Fruit fly (Drosophila melanogaster) whole organism, embryonic: ENCODE measurements around the gene CG14568.

Source experiments
- Aef1 ChIP-seq: fragments of 200-800 bp; sonication (Bioruptor generic); IDR thresholded peaks from 3 replicates; pipeline ENCODE4 v1.3.6; 2022; ENCODE audit warnings: missing biosample characterization, missing genetic modification characterization
- Antp ChIP-seq: fragments of 200-800 bp; sonication (Bioruptor generic); optimal IDR thresholded peaks from 3 replicates; lab custom pipeline; 2016; ENCODE audit warnings: missing biosample characterization, missing genetic modification characterization
- Atf6 ChIP-seq: fragments of 200-800 bp; sonication (Bioruptor generic); IDR thresholded peaks from 2 replicates; pipeline ENCODE4 v1.3.6; 2022; ENCODE audit warnings: missing biosample characterization, missing genetic modification characterization
- B-H2 ChIP-seq: fragments of 200-800 bp; sonication (Bioruptor generic); optimal IDR thresholded peaks from 2 replicates; lab custom pipeline; 2018; ENCODE audit warnings: missing biosample characterization, mild to moderate bottlenecking, missing genetic modification characterization
- CG11696 ChIP-seq: fragments of 200-800 bp; sonication (Bioruptor generic); IDR thresholded peaks from 2 replicates; pipeline ENCODE4 v1.3.6; 2022; ENCODE audit warnings: missing biosample characterization, missing genetic modification characterization
- CG12155 ChIP-seq: fragments of 200-800 bp; sonication (Bioruptor generic); optimal IDR thresholded peaks from 3 replicates; lab custom pipeline; 2016; ENCODE audit warnings: missing biosample characterization, missing genetic modification characterization
- CG12299 ChIP-seq: fragments of 200-800 bp; sonication (Bioruptor generic); optimal IDR thresholded peaks from 2 replicates; lab custom pipeline; 2018; ENCODE audit warnings: missing biosample characterization, mild to moderate bottlenecking, missing genetic modification characterization
- CG1233 ChIP-seq: fragments of 200-800 bp; sonication (Bioruptor generic); optimal IDR thresholded peaks from 4 replicates; lab custom pipeline; 2018; ENCODE audit warnings: missing biosample characterization, mild to moderate bottlenecking, missing genetic modification characterization
- CG14050 ChIP-seq: fragments of 200-800 bp; sonication (Bioruptor generic); IDR thresholded peaks from 3 replicates; pipeline ENCODE4 v1.3.6; 2022; ENCODE audit warnings: missing biosample characterization, missing genetic modification characterization
- CG15601 ChIP-seq: fragments of 200-800 bp; sonication (Bioruptor generic); optimal IDR thresholded peaks from 3 replicates; lab custom pipeline; 2019; ENCODE audit warnings: missing biosample characterization, mild to moderate bottlenecking, missing genetic modification characterization, moderate library complexity
- CG1602 ChIP-seq: fragments of 200-800 bp; sonication (Bioruptor generic); optimal IDR thresholded peaks from 3 replicates; lab custom pipeline; 2016; ENCODE audit warnings: missing biosample characterization, missing genetic modification characterization
- CG17802 ChIP-seq: fragments of 200-800 bp; sonication (Bioruptor generic); optimal IDR thresholded peaks from 2 replicates; lab custom pipeline; 2018; ENCODE audit warnings: missing biosample characterization, mild to moderate bottlenecking, missing genetic modification characterization, moderate library complexity
- CG18476 ChIP-seq: fragments of 200-800 bp; sonication (Bioruptor generic); optimal IDR thresholded peaks from 2 replicates; lab custom pipeline; 2016; ENCODE audit warnings: missing biosample characterization, mild to moderate bottlenecking, missing genetic modification characterization
- CG18619 ChIP-seq: fragments of 200-800 bp; sonication (Bioruptor generic); optimal IDR thresholded peaks from 3 replicates; lab custom pipeline; 2017; ENCODE audit warnings: missing biosample characterization, mild to moderate bottlenecking, missing genetic modification characterization
- CG31365 ChIP-seq: fragments of 200-800 bp; sonication (Bioruptor generic); optimal IDR thresholded peaks from 2 replicates; lab custom pipeline; 2018; ENCODE audit warnings: missing biosample characterization, mild to moderate bottlenecking, missing genetic modification characterization
- CG3407 ChIP-seq: fragments of 200-800 bp; sonication (Bioruptor generic); optimal IDR thresholded peaks from 2 replicates; lab custom pipeline; 2018; ENCODE audit warnings: missing biosample characterization, mild to moderate bottlenecking, missing genetic modification characterization
- CG34422 ChIP-seq: fragments of 200-800 bp; sonication (Bioruptor generic); IDR thresholded peaks from 3 replicates; pipeline ENCODE4 v1.3.6; 2022; ENCODE audit warnings: missing biosample characterization, missing genetic modification characterization
- CG3726 ChIP-seq: fragments of 200-800 bp; sonication (Bioruptor generic); IDR thresholded peaks from 3 replicates; pipeline ENCODE4, ENCODE4 v1.3.6; 2022; ENCODE audit warnings: missing biosample characterization, missing genetic modification characterization
- CG6175 ChIP-seq: fragments of 200-800 bp; sonication (Bioruptor generic); IDR thresholded peaks from 3 replicates; pipeline ENCODE4 v1.3.6; 2022; ENCODE audit warnings: missing biosample characterization, missing genetic modification characterization
- CG6254 ChIP-seq: fragments of 200-800 bp; sonication (Bioruptor generic); optimal IDR thresholded peaks from 3 replicates; lab custom pipeline; 2017; ENCODE audit warnings: mild to moderate bottlenecking, missing biosample characterization, missing genetic modification reagents, missing genetic modification characterization
- CG6683 ChIP-seq: fragments of 200-800 bp; sonication (Bioruptor generic); optimal IDR thresholded peaks from 2 replicates; lab custom pipeline; 2017; ENCODE audit warnings: missing biosample characterization, mild to moderate bottlenecking, missing genetic modification characterization, missing genetic modification reagents
- CG7372 ChIP-seq: fragments of 200-800 bp; sonication (Bioruptor generic); IDR thresholded peaks from 2 replicates; pipeline ENCODE4 v1.3.6; 2022; ENCODE audit warnings: missing biosample characterization, missing genetic modification characterization
- CG7839 ChIP-seq: fragments of 200-800 bp; sonication (Bioruptor generic); optimal IDR thresholded peaks from 3 replicates; lab custom pipeline; 2018; ENCODE audit warnings: missing biosample characterization, mild to moderate bottlenecking, missing genetic modification characterization, moderate library complexity
- CG8290 ChIP-seq, 3 experiments: fragments of 200-800 bp; sonication (Bioruptor generic); optimal IDR thresholded peaks; 2 replicates each; lab custom pipeline; 2016 to 2019; ENCODE audit warnings: missing biosample characterization in 3 of 3, missing genetic modification characterization in 3 of 3, mild to moderate bottlenecking in 2 of 3, moderate library complexity in 1 of 3
- CG8924 ChIP-seq: fragments of 200-800 bp; optimal IDR thresholded peaks from 3 replicates; lab custom pipeline; 2019; ENCODE audit warnings: missing biosample characterization, mild to moderate bottlenecking, missing genetic modification characterization, moderate library complexity
- CG9727 ChIP-seq: fragments of 200-800 bp; sonication (Bioruptor generic); optimal IDR thresholded peaks from 3 replicates; lab custom pipeline; 2017; ENCODE audit warnings: missing biosample characterization, mild to moderate bottlenecking, missing genetic modification characterization
- CoRest ChIP-seq: fragments of 200-800 bp; sonication (Bioruptor generic); optimal IDR thresholded peaks from 3 replicates; lab custom pipeline; 2018; ENCODE audit warnings: missing biosample characterization, mild to moderate bottlenecking, missing genetic modification characterization, moderate library complexity
- CrebB ChIP-seq: fragments of 200-800 bp; sonication (Bioruptor generic); optimal IDR thresholded peaks from 3 replicates; lab custom pipeline; 2018; ENCODE audit warnings: missing biosample characterization, mild to moderate bottlenecking, missing genetic modification characterization
- Eip74EF ChIP-seq, 2 experiments: fragments of 200-800 bp in 1 of 2; fragments of >200 bp in 1 of 2; sonication (Bioruptor generic) in 1 of 2; optimal IDR thresholded peaks; 2 replicates each; lab custom pipeline; 2017 to 2019; ENCODE audit warnings: missing biosample characterization in 2 of 2, missing genetic modification characterization in 2 of 2, mild to moderate bottlenecking in 1 of 2, moderate library complexity in 1 of 2
- Hr3 ChIP-seq: fragments of 200-800 bp; sonication (Bioruptor generic); optimal IDR thresholded peaks from 3 replicates; lab custom pipeline; 2016; ENCODE audit warnings: missing biosample characterization, missing genetic modification characterization
- Hsf ChIP-seq: fragments of 200-800 bp; sonication (Bioruptor generic); optimal IDR thresholded peaks from 3 replicates; lab custom pipeline; 2016; ENCODE audit warnings: missing biosample characterization, missing genetic modification characterization
- Meics ChIP-seq: fragments of 200-800 bp; sonication (Bioruptor generic); optimal IDR thresholded peaks from 2 replicates; lab custom pipeline; 2017; ENCODE audit warnings: missing biosample characterization, mild to moderate bottlenecking, missing genetic modification characterization
- NfI ChIP-seq: fragments of 200-800 bp; sonication (Bioruptor generic); optimal IDR thresholded peaks from 3 replicates; lab custom pipeline; 2018; ENCODE audit warnings: missing biosample characterization, mild to moderate bottlenecking, missing genetic modification characterization, moderate library complexity
- Scr ChIP-seq: fragments of 200-800 bp; sonication (Bioruptor generic); IDR thresholded peaks from 2 replicates; pipeline ENCODE4 v1.3.6; 2022; ENCODE audit warnings: missing biosample characterization, missing genetic modification characterization; ENCODE audit not compliant: partially characterized antibody
- Six4 ChIP-seq: fragments of 200-800 bp; sonication (Bioruptor generic); optimal IDR thresholded peaks from 2 replicates; lab custom pipeline; 2016; ENCODE audit warnings: missing biosample characterization, missing genetic modification characterization
- YL-1 ChIP-seq: fragments of 200-800 bp; sonication (Bioruptor generic); optimal IDR thresholded peaks from 3 replicates; lab custom pipeline; 2017; ENCODE audit warnings: missing biosample characterization, mild to moderate bottlenecking, missing genetic modification characterization
- ase ChIP-seq: fragments of 200-800 bp; sonication (Bioruptor generic); IDR thresholded peaks from 3 replicates; pipeline ENCODE4 v1.3.6; 2022; ENCODE audit warnings: missing biosample characterization, missing genetic modification characterization
- cato ChIP-seq: fragments of 200-800 bp; sonication (Bioruptor generic); optimal IDR thresholded peaks from 2 replicates; lab custom pipeline; 2016; ENCODE audit warnings: missing biosample characterization, missing genetic modification characterization, borderline replicate concordance
- caup ChIP-seq: fragments of 200-800 bp; sonication (Bioruptor generic); optimal IDR thresholded peaks from 3 replicates; lab custom pipeline; 2017; ENCODE audit warnings: missing biosample characterization, mild to moderate bottlenecking, missing genetic modification characterization, moderate library complexity; ENCODE audit not compliant: severe bottlenecking
- chif ChIP-seq, 2 experiments: fragments of 200-800 bp; sonication (Bioruptor generic); optimal IDR thresholded peaks; 3 replicates each; lab custom pipeline; 2016; ENCODE audit warnings: missing biosample characterization in 2 of 2, missing genetic modification characterization in 2 of 2
- ewg ChIP-seq: fragments of 200-800 bp; sonication (Bioruptor generic); optimal IDR thresholded peaks from 3 replicates; lab custom pipeline; 2017; ENCODE audit warnings: mild to moderate bottlenecking, missing biosample characterization, missing genetic modification reagents, missing genetic modification characterization
- fd64A ChIP-seq: fragments of 200-800 bp; sonication (Bioruptor generic); optimal IDR thresholded peaks from 3 replicates; lab custom pipeline; 2018; ENCODE audit warnings: missing biosample characterization, mild to moderate bottlenecking, missing genetic modification characterization
- ftz-f1 ChIP-seq: fragments of 200-800 bp; sonication (Bioruptor generic); optimal IDR thresholded peaks from 2 replicates; lab custom pipeline; 2016; ENCODE audit warnings: missing biosample characterization, missing genetic modification characterization
- knrl ChIP-seq: fragments of 200-800 bp; sonication (Bioruptor generic); IDR thresholded peaks from 3 replicates; pipeline ENCODE4 v1.3.6; 2022; ENCODE audit warnings: missing biosample characterization, missing genetic modification characterization; ENCODE audit not compliant: partially characterized antibody
- nerfin-1 ChIP-seq: fragments of 200-800 bp; sonication (Bioruptor generic); optimal IDR thresholded peaks from 3 replicates; lab custom pipeline; 2019; ENCODE audit warnings: missing biosample characterization, mild to moderate bottlenecking, missing genetic modification characterization, moderate library complexity
- ro ChIP-seq: fragments of 200-800 bp; sonication (Bioruptor generic); IDR thresholded peaks from 2 replicates; pipeline ENCODE4 v1.3.6; 2022; ENCODE audit warnings: missing biosample characterization, missing genetic modification characterization
- ssp ChIP-seq: fragments of 200-800 bp; sonication (Bioruptor generic); IDR thresholded peaks from 2 replicates; pipeline ENCODE4 v1.3.6; 2022; ENCODE audit warnings: missing biosample characterization, missing genetic modification characterization
- tll ChIP-seq, 2 experiments: fragments of 200-800 bp in 1 of 2; fragments of >200 bp in 1 of 2; sonication (Bioruptor generic) in 1 of 2; optimal IDR thresholded peaks; 2 replicates each; lab custom pipeline; 2017 to 2019; ENCODE audit warnings: missing biosample characterization in 2 of 2, missing genetic modification characterization in 2 of 2, mild to moderate bottlenecking in 1 of 2, moderate library complexity in 1 of 2
- z ChIP-seq: fragments of 200-800 bp; sonication (Bioruptor generic); IDR thresholded peaks from 3 replicates; pipeline ENCODE4 v1.3.6; 2022; ENCODE audit warnings: missing biosample characterization, missing genetic modification characterization

The CG14568 gene

DNA sequence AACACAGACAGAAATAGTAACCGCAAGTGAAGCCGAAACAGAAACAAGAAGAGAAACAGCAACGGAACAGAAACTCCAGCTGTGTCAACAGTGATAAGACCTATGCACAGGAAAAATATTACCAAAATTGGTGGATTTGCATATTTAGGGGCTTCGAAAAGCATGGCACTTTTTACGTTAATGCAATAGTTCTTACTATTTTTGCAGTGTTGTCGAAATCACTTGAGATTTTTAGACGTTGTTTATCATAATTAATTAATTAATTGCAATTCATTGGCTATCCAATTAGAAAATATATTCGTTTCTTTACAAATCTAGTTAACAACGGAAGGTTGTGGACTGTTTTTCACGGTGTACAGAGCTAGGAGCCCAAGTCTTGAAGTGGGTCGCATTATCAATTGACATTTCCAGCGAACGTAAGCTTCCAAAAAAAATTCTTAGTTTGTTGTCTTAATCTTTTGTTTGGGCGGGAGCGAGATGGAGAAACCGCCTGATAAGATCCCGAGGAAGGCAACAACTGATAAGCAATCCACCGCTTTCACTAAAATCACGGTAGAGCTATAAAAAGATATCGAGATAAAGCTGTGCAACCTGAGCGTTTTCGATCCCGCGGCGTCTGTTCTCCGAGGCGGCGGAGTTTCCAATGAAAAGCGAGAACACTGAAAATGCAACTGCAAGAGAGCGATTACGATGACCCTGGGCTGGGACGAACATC lies 6.1 kb downstream of the CG14568 start (continued):
- TF ChIP-seq ro (GFP tag; lab: Robert Waterston, UW): no peak
- TF ChIP-seq CG7372 (GFP tag; lab: Robert Waterston, UW): no peak
- no peak for TF ChIP-seq B-H2
- no peak for TF ChIP-seq tll (GFP tag; optimal IDR thresholded peaks at IDR 0.05; lab: Kevin White, UChicago)
- no peak for TF ChIP-seq Eip74EF (GFP tag; optimal IDR thresholded peaks at IDR 0.05; lab: Kevin White, UChicago)
- no peak for TF ChIP-seq Atf6 (GFP tag; lab: Robert Waterston, UW)
- TF ChIP-seq CG12299 (tag; lab: Kevin White, UChicago): no peak
- no peak for TF ChIP-seq Six4 (GFP tag; lab: Kevin White, UChicago)
- TF ChIP-seq NfI: no peak
- no peak for TF ChIP-seq CG3407 (GFP tag; lab: Kevin White, UChicago)
- no peak for TF ChIP-seq ftz-f1 (GFP tag; lab: Kevin White, UChicago)
- no peak for TF ChIP-seq CG31365
- TF ChIP-seq caup (GFP tag; lab: Kevin White, UChicago): no peak
- no peak for TF ChIP-seq chif (GFP tag; optimal IDR thresholded peaks at IDR 0.05; lab: Kevin White, UChicago)
- TF ChIP-seq CG7839: no peak
- TF ChIP-seq CG1602 (GFP tag; lab: Kevin White, UChicago): no peak
- TF ChIP-seq Scr (GFP tag; lab: Robert Waterston, UW): no peak
- no peak for TF ChIP-seq YL-1
- TF ChIP-seq CG3726 (GFP tag; lab: Robert Waterston, UW): no peak
- peak; percentile 9 for TF ChIP-seq CG8924 (tag; lab: Kevin White, UChicago)
- no peak for TF ChIP-seq CG6254 (GFP tag; lab: Kevin White, UChicago)
- no peak for TF ChIP-seq knrl (GFP tag; lab: Robert Waterston, UW)
- no peak for TF ChIP-seq CG6683 (GFP tag; lab: Kevin White, UChicago)
- no peak for TF ChIP-seq cato
- no peak for TF ChIP-seq CG1233
- no peak for TF ChIP-seq CG17802
- TF ChIP-seq ase (GFP tag; lab: Robert Waterston, UW): no peak
- TF ChIP-seq CG12155 (GFP tag; lab: Kevin White, UChicago): no peak
- peak; percentile 29 for TF ChIP-seq CG9727 (GFP tag; lab: Kevin White, UChicago)
- TF ChIP-seq Meics: no peak
- peak; percentile 25 for TF ChIP-seq CoRest (tag; lab: Kevin White, UChicago)
- no peak for TF ChIP-seq CG18476 (GFP tag; lab: Kevin White, UChicago)
- no peak for TF ChIP-seq CG8290 (GFP tag; optimal IDR thresholded peaks at IDR 0.05; lab: Kevin White, UChicago)
- no peak for TF ChIP-seq CG8290 (tag; optimal IDR thresholded peaks at IDR 0.05; lab: Kevin White, UChicago)
- TF ChIP-seq CG14050 (GFP tag; lab: Robert Waterston, UW): no peak
- no peak for TF ChIP-seq ssp (GFP tag; lab: Robert Waterston, UW)
- no peak for TF ChIP-seq nerfin-1
- TF ChIP-seq Hsf (GFP tag; lab: Kevin White, UChicago): no peak
- TF ChIP-seq z (GFP tag; lab: Robert Waterston, UW): no peak
- no peak for TF ChIP-seq Hr3 (GFP tag; lab: Kevin White, UChicago)
- no peak for TF ChIP-seq CG6175 (GFP tag; lab: Robert Waterston, UW)
- TF ChIP-seq Aef1 (GFP tag; lab: Robert Waterston, UW): no peak
- TF ChIP-seq fd64A (GFP tag; lab: Kevin White, UChicago): no peak
- no peak for TF ChIP-seq CG11696 (GFP tag; lab: Robert Waterston, UW)
- TF ChIP-seq CG15601 (tag; lab: Kevin White, UChicago): peak; percentile 4
- no peak for TF ChIP-seq CrebB (tag; lab: Kevin White, UChicago)
- TF ChIP-seq CG34422 (GFP tag; lab: Robert Waterston, UW): no peak
- no peak for TF ChIP-seq Antp (GFP tag; lab: Kevin White, UChicago)
- no peak for TF ChIP-seq CG18619 (GFP tag; lab: Kevin White, UChicago)
- no peak for TF ChIP-seq ewg
